Fruit fly (Drosophila melanogaster) whole organism, embryonic: Measurements from ENCODE around the gene P5CDh2.

Experiments used
- CG11247 ChIP-seq: fragments of 200-800 bp; sonication (Bioruptor generic); IDR thresholded peaks from 2 replicates; pipeline ENCODE4 v1.3.6; 2022; ENCODE audit warnings: missing biosample characterization, missing genetic modification characterization
- CG11398 ChIP-seq: fragments of 200-800 bp; sonication (Bioruptor generic); optimal IDR thresholded peaks from 2 replicates; lab custom pipeline; 2016; ENCODE audit warnings: missing biosample characterization, missing genetic modification characterization
- CG12071 ChIP-seq: fragments of 200-800 bp; sonication (Bioruptor generic); optimal IDR thresholded peaks from 3 replicates; lab custom pipeline; 2018; ENCODE audit warnings: missing biosample characterization, mild to moderate bottlenecking, missing genetic modification characterization
- CG1233 ChIP-seq: fragments of 200-800 bp; sonication (Bioruptor generic); optimal IDR thresholded peaks from 4 replicates; lab custom pipeline; 2018; ENCODE audit warnings: missing biosample characterization, mild to moderate bottlenecking, missing genetic modification characterization
- CG12942 ChIP-seq: fragments of 200-800 bp; sonication (Bioruptor generic); optimal IDR thresholded peaks from 3 replicates; lab custom pipeline; 2016; ENCODE audit warnings: missing biosample characterization, missing genetic modification characterization
- CG13296 ChIP-seq: fragments of 200-800 bp; sonication (Bioruptor generic); optimal IDR thresholded peaks from 3 replicates; lab custom pipeline; 2018; ENCODE audit warnings: missing biosample characterization, mild to moderate bottlenecking, missing genetic modification characterization
- CG14050 ChIP-seq: fragments of 200-800 bp; sonication (Bioruptor generic); IDR thresholded peaks from 3 replicates; pipeline ENCODE4 v1.3.6; 2022; ENCODE audit warnings: missing biosample characterization, missing genetic modification characterization
- CG14860 ChIP-seq: fragments of 200-800 bp; sonication (Bioruptor generic); IDR thresholded peaks from 3 replicates; pipeline ENCODE4 v1.3.6; 2022; ENCODE audit warnings: missing biosample characterization, missing genetic modification characterization; ENCODE audit not compliant: partially characterized antibody
- CG16813 ChIP-seq: fragments of 200-800 bp; sonication (Bioruptor generic); IDR thresholded peaks from 3 replicates; pipeline ENCODE4 v1.3.6; 2022; ENCODE audit warnings: missing biosample characterization, missing genetic modification characterization; ENCODE audit not compliant: partially characterized antibody
- CG1792 ChIP-seq: fragments of 200-800 bp; sonication (Bioruptor generic); optimal IDR thresholded peaks from 2 replicates; lab custom pipeline; 2016; ENCODE audit warnings: missing biosample characterization, missing genetic modification characterization
- CG3726 ChIP-seq: fragments of 200-800 bp; sonication (Bioruptor generic); IDR thresholded peaks from 3 replicates; pipeline ENCODE4, ENCODE4 v1.3.6; 2022; ENCODE audit warnings: missing biosample characterization, missing genetic modification characterization
- CG6272 ChIP-seq: fragments of 200-800 bp; sonication (Bioruptor generic); IDR thresholded peaks from 2 replicates; pipeline ENCODE4 v1.3.6; 2022; ENCODE audit warnings: missing biosample characterization, missing genetic modification characterization
- CG6654 ChIP-seq: fragments of 200-800 bp; sonication (Bioruptor generic); optimal IDR thresholded peaks from 2 replicates; lab custom pipeline; 2017; ENCODE audit warnings: missing biosample characterization, mild to moderate bottlenecking, missing genetic modification characterization
- CG7556 ChIP-seq: fragments of 200-800 bp; sonication (Bioruptor generic); optimal IDR thresholded peaks from 2 replicates; lab custom pipeline; 2017; ENCODE audit warnings: missing biosample characterization, mild to moderate bottlenecking, missing genetic modification characterization
- CG8089 ChIP-seq: fragments of 200-800 bp; sonication (Bioruptor generic); optimal IDR thresholded peaks from 3 replicates; lab custom pipeline; 2016; ENCODE audit warnings: missing biosample characterization, missing genetic modification characterization
- CG9797 ChIP-seq: fragments of 200-800 bp; sonication (Bioruptor generic); optimal IDR thresholded peaks from 3 replicates; lab custom pipeline; 2018; ENCODE audit warnings: missing biosample characterization, mild to moderate bottlenecking, missing genetic modification characterization
- CG9876 ChIP-seq: fragments of 200-800 bp; sonication (Bioruptor generic); optimal IDR thresholded peaks from 2 replicates; lab custom pipeline; 2016; ENCODE audit warnings: missing biosample characterization, missing genetic modification characterization
- CHES-1-like ChIP-seq: fragments of 200-800 bp; sonication (Bioruptor generic); optimal IDR thresholded peaks from 2 replicates; lab custom pipeline; 2016; ENCODE audit warnings: missing biosample characterization, missing genetic modification characterization
- Elba2 ChIP-seq: fragments of 200-800 bp; sonication (Bioruptor generic); optimal IDR thresholded peaks from 3 replicates; lab custom pipeline; 2016; ENCODE audit warnings: missing biosample characterization, missing genetic modification characterization
- Fer2 ChIP-seq: fragments of 200-800 bp; sonication (Bioruptor generic); optimal IDR thresholded peaks from 2 replicates; lab custom pipeline; 2018; ENCODE audit warnings: missing biosample characterization, mild to moderate bottlenecking, missing genetic modification characterization, moderate library complexity
- HLH3B ChIP-seq: fragments of 200-800 bp; sonication (Bioruptor generic); IDR thresholded peaks from 2 replicates; pipeline ENCODE4 v1.3.6; 2022; ENCODE audit warnings: missing biosample characterization, missing genetic modification characterization
- HLH4C ChIP-seq: fragments of 200-800 bp; sonication (Bioruptor generic); IDR thresholded peaks from 3 replicates; pipeline ENCODE4 v1.3.6; 2022; ENCODE audit warnings: missing biosample characterization, missing genetic modification characterization; ENCODE audit not compliant: partially characterized antibody
- HmgD ChIP-seq: fragments of 200-800 bp; sonication (Bioruptor generic); optimal IDR thresholded peaks from 3 replicates; lab custom pipeline; 2016; ENCODE audit warnings: missing biosample characterization, missing genetic modification characterization
- Hr78 ChIP-seq, 2 experiments: fragments of 200-800 bp in 1 of 2; fragments of >200 bp in 1 of 2; sonication (Bioruptor generic) in 1 of 2; optimal IDR thresholded peaks; 2 replicates each; lab custom pipeline; 2017 to 2019; ENCODE audit warnings: missing biosample characterization in 2 of 2, missing genetic modification characterization in 2 of 2, mild to moderate bottlenecking in 1 of 2, moderate library complexity in 1 of 2
- Sox102F ChIP-seq: fragments of 200-800 bp; sonication (Bioruptor generic); optimal IDR thresholded peaks from 2 replicates; lab custom pipeline; 2018; ENCODE audit warnings: missing biosample characterization, mild to moderate bottlenecking, missing genetic modification characterization, moderate library complexity
- ac ChIP-seq: fragments of 200-800 bp; sonication (Bioruptor generic); optimal IDR thresholded peaks from 3 replicates; lab custom pipeline; 2017; ENCODE audit warnings: missing biosample characterization, mild to moderate bottlenecking, missing genetic modification characterization
- amos ChIP-seq: fragments of 200-800 bp; sonication (Bioruptor generic); IDR thresholded peaks from 2 replicates; pipeline ENCODE4 v1.3.6; 2022; ENCODE audit warnings: missing biosample characterization, missing genetic modification characterization; ENCODE audit not compliant: partially characterized antibody
- bbx ChIP-seq: fragments of 200-800 bp; sonication (Bioruptor generic); IDR thresholded peaks from 2 replicates; pipeline ENCODE4 v1.3.6; 2022; ENCODE audit warnings: missing biosample characterization, missing genetic modification characterization; ENCODE audit not compliant: partially characterized antibody
- corto ChIP-seq: fragments of 200-800 bp; sonication (Bioruptor generic); optimal IDR thresholded peaks from 2 replicates; lab custom pipeline; 2016; ENCODE audit warnings: missing biosample characterization, mild to moderate bottlenecking, missing genetic modification characterization, moderate library complexity
- crol ChIP-seq: fragments of 200-800 bp; sonication (Bioruptor generic); IDR thresholded peaks from 2 replicates; pipeline ENCODE4 v1.3.6; 2022; ENCODE audit warnings: missing biosample characterization, missing genetic modification characterization
- dmrt11E ChIP-seq: fragments of 200-800 bp; sonication (Bioruptor generic); optimal IDR thresholded peaks from 3 replicates; lab custom pipeline; 2018; ENCODE audit warnings: missing biosample characterization, mild to moderate bottlenecking, missing genetic modification characterization, moderate library complexity
- esg ChIP-seq: fragments of 200-800 bp; sonication (Bioruptor generic); conservative IDR thresholded peaks from 2 replicates; pipeline ENCODE4 v1.3.6; 2022; ENCODE audit warnings: missing biosample characterization, missing genetic modification characterization
- eve ChIP-seq, 2 experiments: fragments of >200 bp; optimal IDR thresholded peaks; 2 replicates each; lab custom pipeline; 2017; ENCODE audit warnings: missing biosample characterization in 2 of 2, missing genetic modification characterization in 2 of 2
- exex ChIP-seq: fragments of 200-800 bp; sonication (Bioruptor generic); optimal IDR thresholded peaks from 4 replicates; lab custom pipeline; 2018; ENCODE audit warnings: missing biosample characterization, mild to moderate bottlenecking, missing genetic modification characterization, moderate library complexity
- gem ChIP-seq: fragments of 200-800 bp; sonication (Bioruptor generic); optimal IDR thresholded peaks from 2 replicates; lab custom pipeline; 2019; ENCODE audit warnings: missing biosample characterization, mild to moderate bottlenecking, missing genetic modification characterization, moderate library complexity
- grn ChIP-seq: fragments of 200-800 bp; sonication (Bioruptor generic); optimal IDR thresholded peaks from 3 replicates; lab custom pipeline; 2017; ENCODE audit warnings: missing biosample characterization, missing genetic modification characterization
- jing ChIP-seq: fragments of 200-800 bp; sonication (Bioruptor generic); optimal IDR thresholded peaks from 2 replicates; lab custom pipeline; 2018; ENCODE audit warnings: missing biosample characterization, mild to moderate bottlenecking, missing genetic modification characterization
- kah ChIP-seq: fragments of 200-800 bp; sonication (Bioruptor generic); optimal IDR thresholded peaks from 2 replicates; lab custom pipeline; 2018; ENCODE audit warnings: missing biosample characterization, mild to moderate bottlenecking, missing genetic modification characterization
- lilli ChIP-seq: fragments of 200-800 bp; sonication (Bioruptor generic); optimal IDR thresholded peaks from 3 replicates; lab custom pipeline; 2016; ENCODE audit warnings: missing biosample characterization, missing genetic modification characterization
- lmd ChIP-seq: fragments of 200-800 bp; sonication (Bioruptor generic); IDR thresholded peaks from 2 replicates; pipeline ENCODE4 v1.3.6; 2022; ENCODE audit warnings: missing biosample characterization, missing genetic modification characterization
- onecut ChIP-seq: fragments of 200-800 bp; sonication (Bioruptor generic); IDR thresholded peaks from 2 replicates; pipeline ENCODE4 v1.3.6; 2022; ENCODE audit warnings: missing biosample characterization, missing genetic modification characterization
- pho ChIP-seq: fragments of 200-800 bp; sonication (Bioruptor generic); optimal IDR thresholded peaks from 2 replicates; lab custom pipeline; 2016; ENCODE audit warnings: missing biosample characterization, missing genetic modification characterization
- psq ChIP-seq: fragments of 200-800 bp; sonication (Bioruptor generic); optimal IDR thresholded peaks from 2 replicates; lab custom pipeline; 2017; ENCODE audit warnings: missing biosample characterization, missing genetic modification characterization
- run ChIP-seq: fragments of 200-800 bp; sonication (Bioruptor generic); optimal IDR thresholded peaks from 3 replicates; lab custom pipeline; 2018; ENCODE audit warnings: missing biosample characterization, mild to moderate bottlenecking, missing genetic modification characterization
- sc ChIP-seq, 3 experiments: fragments of >200 bp in 2 of 3; fragments of 200-800 bp in 1 of 3; sonication (Bioruptor generic) in 1 of 3; optimal IDR thresholded peaks; 2 replicates in 2 of 3; 3 replicates in 1 of 3; lab custom pipeline; 2017; ENCODE audit warnings: mild to moderate bottlenecking in 1 of 3, missing biosample characterization in 1 of 3, missing genetic modification characterization in 1 of 3, missing genetic modification reagents in 1 of 3
- scrt ChIP-seq: fragments of 200-800 bp; sonication (Bioruptor generic); optimal IDR thresholded peaks from 2 replicates; lab custom pipeline; 2018; ENCODE audit warnings: missing biosample characterization, mild to moderate bottlenecking, missing genetic modification characterization, moderate library complexity
- so ChIP-seq: fragments of 200-800 bp; sonication (Bioruptor generic); IDR thresholded peaks from 3 replicates; pipeline ENCODE4 v1.3.6; 2022; ENCODE audit warnings: missing biosample characterization, missing genetic modification characterization
- wdn ChIP-seq: fragments of 200-800 bp; sonication (Bioruptor generic); IDR thresholded peaks from 2 replicates; pipeline ENCODE4 v1.3.6; 2022; ENCODE audit warnings: missing biosample characterization, missing genetic modification characterization
- zfh1 ChIP-seq: fragments of 200-800 bp; sonication (Bioruptor generic); IDR thresholded peaks from 3 replicates; pipeline ENCODE4 v1.3.6; 2022; ENCODE audit warnings: missing biosample characterization, missing genetic modification characterization

Gene P5CDh2

DNA sequence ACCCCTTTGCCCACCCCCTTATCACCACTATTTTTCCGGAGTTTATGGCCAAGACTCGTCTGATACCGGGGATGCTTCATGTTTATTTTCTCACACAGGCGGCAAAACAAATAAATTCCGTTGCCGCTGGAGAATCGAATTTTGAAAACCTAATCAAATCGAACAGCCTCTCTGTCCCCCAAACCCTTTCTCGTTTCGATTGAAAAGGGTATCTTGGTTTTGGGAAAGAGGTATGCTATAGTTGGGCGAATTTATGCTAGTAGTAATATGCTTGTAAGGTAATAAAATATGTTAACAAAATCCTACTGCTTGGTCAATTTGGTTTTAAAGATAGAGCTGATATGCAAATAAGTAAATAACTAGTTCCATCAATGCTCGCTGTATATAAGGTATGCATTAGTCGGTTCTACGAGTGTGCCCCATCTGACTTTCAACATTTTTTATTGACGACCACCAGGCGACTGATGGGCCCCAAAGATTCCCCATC is 49.7 kb upstream of the P5CDh2 start (continued):
- TF ChIP-seq grn (GFP tag; lab: Kevin White, UChicago): peak; percentile 41
- TF ChIP-seq HLH3B (GFP tag; lab: Robert Waterston, UW): peak; percentile 72
- peak; percentile 47 for TF ChIP-seq CG7556
- 0 out of 3 replicates have a peak, but pooled peaks have one; percentile 12 for TF ChIP-seq CG16813
- peak; percentile 58 for TF ChIP-seq esg (GFP tag; lab: Robert Waterston, UW)
- peak; percentile 90 for TF ChIP-seq zfh1
- TF ChIP-seq CG14860: peak; percentile 42; the same call in 1 of the 3 replicates
- no peak for TF ChIP-seq psq (GFP tag; lab: Kevin White, UChicago)
- TF ChIP-seq onecut (GFP tag; lab: Robert Waterston, UW): peak; percentile 21
- peak; percentile 88 for TF ChIP-seq gem
- no peak for TF ChIP-seq amos (GFP tag; lab: Robert Waterston, UW)
- TF ChIP-seq lilli (GFP tag; lab: Kevin White, UChicago): peak; percentile 70
- TF ChIP-seq CHES-1-like: peak; percentile 55
- TF ChIP-seq bbx: peak; percentile 18; the same call in 1 of the 2 replicates
- TF ChIP-seq so (GFP tag; lab: Robert Waterston, UW): peak; percentile 45; the same call in 1 of the 3 replicates
- TF ChIP-seq CG6272 (GFP tag; lab: Robert Waterston, UW): peak; percentile 72
- TF ChIP-seq Hr78 (GFP tag; optimal IDR thresholded peaks at IDR 0.05; lab: Kevin White, UChicago): peak in 1 of 2 experiments; percentile 36
- TF ChIP-seq scrt (GFP tag; lab: Kevin White, UChicago): no peak
- peak in 1 of 2 experiments; percentile 95 for TF ChIP-seq eve (GFP tag; optimal IDR thresholded peaks at IDR 0.05; lab: Kevin White, UChicago)
- no peak for TF ChIP-seq Fer2 (tag; lab: Kevin White, UChicago)
- TF ChIP-seq dmrt11E: peak; percentile 95
- no peak for TF ChIP-seq corto (GFP tag; lab: Kevin White, UChicago)
- TF ChIP-seq run: no peak
- peak; percentile 58 for TF ChIP-seq CG12942
- TF ChIP-seq kah: no peak
- TF ChIP-seq Elba2 (GFP tag; lab: Kevin White, UChicago): no peak
- TF ChIP-seq CG1233 (GFP tag; lab: Kevin White, UChicago): peak; percentile 35
- 0 out of 2 replicates have a peak, but pooled peaks have one; percentile 9 for TF ChIP-seq wdn (GFP tag; lab: Robert Waterston, UW)
- peak; percentile 65; the same call in 2 of the 3 replicates for TF ChIP-seq CG3726
- TF ChIP-seq CG9876: peak; percentile 71
- peak; percentile 77 for TF ChIP-seq CG8089
- peak; percentile 12 for TF ChIP-seq CG6654
- no peak for TF ChIP-seq CG9797 (GFP tag; lab: Kevin White, UChicago)
- TF ChIP-seq ac: no peak
- no peak for TF ChIP-seq CG13296 (GFP tag; lab: Kevin White, UChicago)
- peak; percentile 77 for TF ChIP-seq lmd (GFP tag; lab: Robert Waterston, UW)
- peak; percentile 46 for TF ChIP-seq CG1792 (GFP tag; lab: Kevin White, UChicago)
- peak; percentile 77 for TF ChIP-seq Sox102F (GFP tag; lab: Kevin White, UChicago)
- no peak for TF ChIP-seq exex (tag; lab: Kevin White, UChicago)
- peak; percentile 48 for TF ChIP-seq CG11247 (GFP tag; lab: Robert Waterston, UW)
- TF ChIP-seq CG11398 (GFP tag; lab: Kevin White, UChicago): peak; percentile 76
- TF ChIP-seq CG12071 (GFP tag; lab: Kevin White, UChicago): no peak
- TF ChIP-seq HLH4C: peak; percentile 72
- TF ChIP-seq jing: peak; percentile 71
- TF ChIP-seq pho (GFP tag; lab: Kevin White, UChicago): no peak
- TF ChIP-seq HmgD (GFP tag; lab: Kevin White, UChicago): no peak
- no peak for TF ChIP-seq sc (optimal IDR thresholded peaks at IDR 0.05; lab: Kevin White, UChicago)
- TF ChIP-seq sc (GFP tag; optimal IDR thresholded peaks at IDR 0.05; lab: Kevin White, UChicago): peak; percentile 78
- TF ChIP-seq crol (GFP tag; lab: Robert Waterston, UW): no peak; the same call in 1 of the 2 replicates
- no peak for TF ChIP-seq CG14050
